Worm (Caenorhabditis elegans): ENCODE measurements around the gene tag-267.
A peak's percentile ranks its signal among the peaks of the same experiment; 100 is the strongest.

Gene tag-267

ce11 chrIII:649935-650334 lies 9.3 kb downstream of the tag-267 start:
- TF ChIP-seq nhr-28 (tag; optimal IDR thresholded peaks at IDR 0.05) (peak; percentile 52), cey-2 (tag; optimal IDR thresholded peaks at IDR 0.05; ENCODE audit: borderline replicate concordance, insufficient read depth) (no peak)

ce11 chrIII:650539-650938 lies 9.9 kb downstream of the tag-267 start:
- peak in 1 of 2 experiments; percentile 2 for TF ChIP-seq mdl-1 (tag; optimal IDR thresholded peaks at IDR 0.05)
- TF ChIP-seq nhr-28 (tag; optimal IDR thresholded peaks at IDR 0.05), result peak; percentile 58
- no peak for TF ChIP-seq lin-39 (tag; optimal IDR thresholded peaks at IDR 0.05)
- peak; percentile 87 for TF ChIP-seq aha-1 (tag)
- no peak for TF ChIP-seq ztf-7 (tag; optimal IDR thresholded peaks at IDR 0.05)
- no peak for TF ChIP-seq hlh-11 (tag; optimal IDR thresholded peaks at IDR 0.05)

- TF ChIP-seq sdz-12 (GFP tag; optimal IDR thresholded peaks at IDR 0.05) (no peak), nhr-10 (tag; optimal IDR thresholded peaks at IDR 0.05) (no peak), unc-39 (tag; optimal IDR thresholded peaks at IDR 0.05) (no peak), nhr-111 (GFP tag; optimal IDR thresholded peaks at IDR 0.05) (no peak), mxl-2 (GFP tag; conservative IDR thresholded peaks at IDR 0.05) (no peak), ceh-62 (tag; optimal IDR thresholded peaks at IDR 0.05) (no peak), madf-5 (GFP tag; IDR thresholded peaks at IDR 0.05) (no peak), lin-1 (GFP tag; IDR thresholded peaks at IDR 0.05) (no peak), daf-12 (tag; optimal IDR thresholded peaks at IDR 0.05) (no peak), attf-4 (tag; optimal IDR thresholded peaks at IDR 0.05) (no peak), ZK337.2 (GFP tag; IDR thresholded peaks at IDR 0.05) (no peak), T20F7.1 (GFP tag; optimal IDR thresholded peaks at IDR 0.05) (no peak), gei-8 (GFP tag; optimal IDR thresholded peaks at IDR 0.05) (no peak), tra-1 (GFP tag; IDR thresholded peaks at IDR 0.05) (no peak), unc-62 (GFP tag; optimal IDR thresholded peaks at IDR 0.05 in 1 of 2) (no peak), unc-62 (tag; optimal IDR thresholded peaks at IDR 0.05) (no peak), R02D3.7 (tag; optimal IDR thresholded peaks at IDR 0.05) (no peak), nhr-77 (tag; optimal IDR thresholded peaks at IDR 0.05) (peak; percentile 18), nhr-237 (tag; optimal IDR thresholded peaks at IDR 0.05) (no peak), ZK546.5 (tag; optimal IDR thresholded peaks at IDR 0.05) (no peak), mes-2 (tag; optimal IDR thresholded peaks at IDR 0.05; ENCODE audit: poor library complexity, severe bottlenecking) (peak; percentile 36), ceh-32 (tag; optimal IDR thresholded peaks at IDR 0.05; ENCODE audit: poor library complexity) (no peak), cey-2 (tag; optimal IDR thresholded peaks at IDR 0.05; ENCODE audit: borderline replicate concordance, insufficient read depth) (no peak), spr-1 (tag; optimal IDR thresholded peaks at IDR 0.05) (no peak), zip-2 (tag; optimal IDR thresholded peaks at IDR 0.05) (no peak), zip-11 (GFP tag; IDR thresholded peaks at IDR 0.05) (no peak), daf-16 (GFP tag; optimal IDR thresholded peaks at IDR 0.05) (no peak), daf-16 (tag; optimal IDR thresholded peaks at IDR 0.05) (peak; percentile 91), fos-1 (tag; optimal IDR thresholded peaks at IDR 0.05) (no peak), D1046.2 (GFP tag; IDR thresholded peaks at IDR 0.05) (no peak), duxl-1 (tag; optimal IDR thresholded peaks at IDR 0.05; ENCODE audit: poor library complexity) (no peak), ceh-44 (GFP tag; IDR thresholded peaks at IDR 0.05) (no peak), vab-7 (GFP tag; IDR thresholded peaks at IDR 0.05) (no peak), mdl-1 (tag; optimal IDR thresholded peaks at IDR 0.05) (peak in 1 of 2 experiments; percentile 14), lin-39 (tag; optimal IDR thresholded peaks at IDR 0.05) (no peak), Y48G9A.11 (GFP tag; IDR thresholded peaks at IDR 0.05) (no peak), egl-27 (tag; optimal IDR thresholded peaks at IDR 0.05) (no peak), zfp-2 (tag; optimal IDR thresholded peaks at IDR 0.05) (no peak), mxl-3 (GFP tag; optimal IDR thresholded peaks at IDR 0.05) (no peak), aha-1 (tag) (no peak), ceh-82 (tag; optimal IDR thresholded peaks at IDR 0.05) (no peak), ceh-20 (GFP tag; IDR thresholded peaks at IDR 0.05) (no peak), jun-1 (tag; optimal IDR thresholded peaks at IDR 0.05) (no peak), nhr-76 (tag; optimal IDR thresholded peaks at IDR 0.05) (no peak), hmg-1.1 (GFP tag; IDR thresholded peaks at IDR 0.05) (no peak), daf-8 (GFP tag; IDR thresholded peaks at IDR 0.05) (no peak)
These were observed 11.0 kb downstream of the tag-267 start for ce11 chrIII:651587-651986.
